Fruit fly (Drosophila melanogaster) whole organism: ENCODE results near the gene CG7943.

Experiments used
- Dll ChIP-seq: fragments of >200 bp; optimal IDR thresholded peaks from 2 replicates; lab custom pipeline; 2017
- pan ChIP-seq: fragments of >200 bp; optimal IDR thresholded peaks from 2 replicates; lab custom pipeline; 2017
- psq ChIP-seq: fragments of >200 bp; optimal IDR thresholded peaks from 2 replicates; lab custom pipeline; 2017

DNA sequence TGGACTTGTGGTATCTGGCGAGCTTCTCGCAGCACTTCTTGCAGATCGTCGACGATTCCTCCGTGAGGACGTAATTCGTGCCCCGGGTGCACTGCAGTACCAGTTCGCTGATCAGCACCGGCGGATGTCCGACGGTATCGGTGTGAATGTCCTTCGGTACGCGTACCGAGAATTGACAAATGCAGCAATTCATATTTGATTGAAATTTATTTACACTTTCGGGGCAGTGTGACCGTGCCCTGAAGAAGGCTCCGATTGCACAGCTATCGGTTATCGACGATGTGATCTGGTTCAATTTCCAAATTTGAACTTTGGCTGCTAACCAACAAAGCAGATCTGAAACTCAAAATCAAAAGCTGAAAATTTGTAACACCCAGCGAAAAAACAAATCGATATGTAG, 9.7 kb upstream of the CG7943 start, which contains the start of gene ZIPIC:
- TF ChIP-seq pan (no peak), psq (lab: Kevin White, UChicago) (no peak), Dll (no peak)
